Worm (Caenorhabditis elegans) whole organism, early embryonic: ENCODE measurements around the gene K10B4.3.

ENCODE experiments used
- B0310.2 ChIP-seq: sonication (generic microtip); optimal IDR thresholded peaks from 2 replicates; lab custom pipeline; 2016; ENCODE audit warnings: mild to moderate bottlenecking, missing genetic modification characterization, missing compliant biosample characterization
- F13C5.2 ChIP-seq: sonication (generic microtip); optimal IDR thresholded peaks from 2 replicates; lab custom pipeline; 2017; ENCODE audit warnings: mild to moderate bottlenecking, missing genetic modification characterization, inconsistent platforms, missing compliant biosample characterization
- aly-1 ChIP-seq: sonication (generic microtip); optimal IDR thresholded peaks from 2 replicates; lab custom pipeline; 2016; ENCODE audit warnings: missing genetic modification characterization, missing compliant biosample characterization
- ama-1 ChIP-seq: fragments of 150-350 bp; optimal IDR thresholded peaks from 2 replicates; lab custom pipeline; 2014
- ceh-13 ChIP-seq: fragments of 200-800 bp; sonication (Bioruptor generic); optimal IDR thresholded peaks from 2 replicates; lab custom pipeline; 2018; ENCODE audit warnings: mild to moderate bottlenecking, missing genetic modification characterization, missing compliant biosample characterization
- ceh-36 ChIP-seq: sonication (generic microtip); optimal IDR thresholded peaks from 2 replicates; lab custom pipeline; 2016; ENCODE audit warnings: missing genetic modification characterization, inconsistent platforms, missing compliant biosample characterization
- ets-7 ChIP-seq: sonication (generic microtip); optimal IDR thresholded peaks from 2 replicates; lab custom pipeline; 2016; ENCODE audit warnings: missing genotype, missing genetic modification characterization, missing compliant biosample characterization
- flt-1 ChIP-seq: fragments of 200-800 bp; sonication (Bioruptor generic); IDR thresholded peaks from 2 replicates; pipeline ENCODE4 v1.3.6; 2022; ENCODE audit warnings: missing genetic modification characterization, missing compliant biosample characterization
- hmbx-1 ChIP-seq: sonication (generic microtip); optimal IDR thresholded peaks from 2 replicates; lab custom pipeline; 2016; ENCODE audit warnings: mild to moderate bottlenecking, missing genetic modification characterization, missing compliant biosample characterization
- hmg-4 ChIP-seq: fragments of 200-800 bp; sonication (Bioruptor generic); optimal IDR thresholded peaks from 2 replicates; lab custom pipeline; 2018; ENCODE audit warnings: mild to moderate bottlenecking, missing genetic modification characterization, missing compliant biosample characterization
- hnd-1 ChIP-seq: sonication (generic microtip); optimal IDR thresholded peaks from 2 replicates; lab custom pipeline; 2016; ENCODE audit warnings: missing genetic modification characterization, missing compliant biosample characterization
- pes-1 ChIP-seq: fragments of 200-800 bp; sonication (Bioruptor generic); IDR thresholded peaks from 2 replicates; pipeline ENCODE4 v1.3.6; 2022; ENCODE audit warnings: missing genetic modification reagents, missing genetic modification characterization, missing compliant biosample characterization
- scrt-1 ChIP-seq: fragments of 200-800 bp; sonication (Bioruptor generic); IDR thresholded peaks from 2 replicates; pipeline ENCODE4 v1.3.6; 2022; ENCODE audit warnings: missing genetic modification characterization, missing compliant biosample characterization
- sea-1 ChIP-seq: fragments of 200-800 bp; sonication (Bioruptor generic); conservative IDR thresholded peaks from 2 replicates; pipeline ENCODE4 v1.3.6; 2022; ENCODE audit warnings: missing genetic modification characterization, missing compliant biosample characterization
- tbx-11 ChIP-seq: fragments of 200-800 bp; sonication (Bioruptor generic); IDR thresholded peaks from 2 replicates; pipeline ENCODE4 v1.3.6; 2022; ENCODE audit warnings: missing genetic modification characterization, missing compliant biosample characterization
- tbx-37 ChIP-seq: fragments of 200-800 bp; sonication (Bioruptor generic); conservative IDR thresholded peaks from 2 replicates; pipeline ENCODE4 v1.3.6; 2022; ENCODE audit warnings: missing genetic modification reagents, missing genetic modification characterization, missing compliant biosample characterization
- tra-4 ChIP-seq: sonication (generic microtip); optimal IDR thresholded peaks from 2 replicates; lab custom pipeline; 2017; ENCODE audit warnings: missing genetic modification characterization, missing compliant biosample characterization

K10B4.3 gene

ce11 chrII:121121-121520 lies at the start of gene K10B4.3:
K10B4.3 (minus strand) TSS chrII:121221.
- TF ChIP-seq hmbx-1 (tag; lab: Kevin White, UChicago) (no peak), F13C5.2 (tag; lab: Kevin White, UChicago) (no peak), pes-1 (GFP tag; lab: Robert Waterston, UW) (no peak)

ce11 chrII:163229-163628 lies 42.2 kb upstream of the K10B4.3 start:
- TF ChIP-seq scrt-1 (no peak), ceh-13 (no peak), aly-1 (tag; lab: Kevin White, UChicago) (no peak), ets-7 (tag; lab: Kevin White, UChicago) (no peak), ama-1 (no peak), hnd-1 (no peak), hmg-4 (no peak), tbx-37 (GFP tag; lab: Robert Waterston, UW) (no peak), ceh-36 (tag; lab: Kevin White, UChicago) (no peak), flt-1 (GFP tag; lab: Robert Waterston, UW) (no peak), hmbx-1 (tag; lab: Kevin White, UChicago) (no peak), pes-1 (GFP tag; lab: Robert Waterston, UW) (no peak), B0310.2 (tag; lab: Kevin White, UChicago) (no peak), tbx-11 (no peak), F13C5.2 (tag; lab: Kevin White, UChicago) (no peak)

- TF ChIP-seq tbx-37 (GFP tag; lab: Robert Waterston, UW) (no peak), ceh-36 (tag; lab: Kevin White, UChicago) (no peak), hmg-4 (no peak), ama-1 (no peak), ets-7 (tag; lab: Kevin White, UChicago) (no peak), ceh-13 (no peak), F13C5.2 (tag; lab: Kevin White, UChicago) (no peak)
These were observed 41.2 kb upstream of the K10B4.3 start, which contains the start of gene etr-1 for ce11 chrII:162182-162581. etr-1 (plus strand) TSS chrII:162374.

ce11 chrII:161275-161674 lies 40.3 kb upstream of the K10B4.3 start:
- TF ChIP-seq F13C5.2 (tag; lab: Kevin White, UChicago) (no peak), tbx-11 (no peak), pes-1 (GFP tag; lab: Robert Waterston, UW) (no peak), tra-4 (tag; lab: Kevin White, UChicago) (no peak), ceh-36 (tag; lab: Kevin White, UChicago) (no peak), hnd-1 (no peak), sea-1 (GFP tag; lab: Robert Waterston, UW) (no peak), tbx-37 (GFP tag; lab: Robert Waterston, UW) (no peak), aly-1 (tag; lab: Kevin White, UChicago) (no peak), hmg-4 (no peak), ceh-13 (no peak), flt-1 (GFP tag; lab: Robert Waterston, UW) (no peak), ama-1 (no peak)

- TF ChIP-seq scrt-1 (no peak), sea-1 (GFP tag; lab: Robert Waterston, UW) (no peak), hmbx-1 (tag; lab: Kevin White, UChicago) (no peak), tbx-37 (GFP tag; lab: Robert Waterston, UW) (no peak), hmg-4 (no peak), F13C5.2 (tag; lab: Kevin White, UChicago) (no peak), hnd-1 (no peak), ets-7 (tag; lab: Kevin White, UChicago) (no peak), ceh-13 (no peak), aly-1 (tag; lab: Kevin White, UChicago) (no peak), ama-1 (no peak), flt-1 (GFP tag; lab: Robert Waterston, UW) (no peak), pes-1 (GFP tag; lab: Robert Waterston, UW) (no peak), ceh-36 (tag; lab: Kevin White, UChicago) (no peak)
These were observed 39.6 kb upstream of the K10B4.3 start for ce11 chrII:160561-161123.

ce11 chrII:159294-159922 lies 38.4 kb upstream of the K10B4.3 start:
- TF ChIP-seq tra-4 (tag; lab: Kevin White, UChicago) (no peak), tbx-37 (GFP tag; lab: Robert Waterston, UW) (no peak)

- TF ChIP-seq flt-1 (GFP tag; lab: Robert Waterston, UW) (no peak), ama-1 (no peak), ets-7 (tag; lab: Kevin White, UChicago) (no peak), B0310.2 (tag; lab: Kevin White, UChicago) (no peak), ceh-36 (tag; lab: Kevin White, UChicago) (no peak), F13C5.2 (tag; lab: Kevin White, UChicago) (no peak), tbx-37 (GFP tag; lab: Robert Waterston, UW) (no peak), pes-1 (GFP tag; lab: Robert Waterston, UW) (no peak), hnd-1 (no peak), aly-1 (tag; lab: Kevin White, UChicago) (no peak), tra-4 (tag; lab: Kevin White, UChicago) (no peak), sea-1 (GFP tag; lab: Robert Waterston, UW) (no peak), hmbx-1 (tag; lab: Kevin White, UChicago) (no peak), tbx-11 (no peak), ceh-13 (no peak), scrt-1 (no peak)
These were observed 37.1 kb upstream of the K10B4.3 start for ce11 chrII:158004-158731.
